Fruit fly (Drosophila melanogaster) whole organism, embryonic: ENCODE measurements around the gene CG6294.

ENCODE experiments used
- Atf3 ChIP-seq: fragments of 200-800 bp; sonication (Bioruptor generic); optimal IDR thresholded peaks from 3 replicates; lab custom pipeline; 2016; ENCODE audit warnings: missing biosample characterization, missing genetic modification characterization
- Bgb ChIP-seq: fragments of 200-800 bp; sonication (Bioruptor generic); IDR thresholded peaks from 2 replicates; pipeline ENCODE4 v1.3.6; 2022; ENCODE audit warnings: missing biosample characterization, missing genetic modification characterization; ENCODE audit not compliant: partially characterized antibody
- CG1024 ChIP-seq: fragments of 200-800 bp; sonication (Bioruptor generic); IDR thresholded peaks from 2 replicates; pipeline ENCODE4 v1.3.6; 2022; ENCODE audit warnings: missing biosample characterization, missing genetic modification characterization
- CG10321 ChIP-seq: fragments of 200-800 bp; sonication (Bioruptor generic); IDR thresholded peaks from 2 replicates; pipeline ENCODE4 v1.3.6; 2022; ENCODE audit warnings: missing biosample characterization, missing genetic modification characterization
- CG11695 ChIP-seq: fragments of 200-800 bp; sonication (Bioruptor generic); IDR thresholded peaks from 3 replicates; pipeline ENCODE4 v1.3.6; 2022; ENCODE audit warnings: missing biosample characterization, missing genetic modification characterization
- CG12391 ChIP-seq: fragments of 200-800 bp; sonication (Bioruptor generic); optimal IDR thresholded peaks from 3 replicates; lab custom pipeline; 2018; ENCODE audit warnings: missing biosample characterization, mild to moderate bottlenecking, missing genetic modification characterization, moderate library complexity
- CG12659 ChIP-seq: fragments of 200-800 bp; sonication (Bioruptor generic); optimal IDR thresholded peaks from 3 replicates; lab custom pipeline; 2017; ENCODE audit warnings: mild to moderate bottlenecking, missing biosample characterization, missing genetic modification reagents, missing genetic modification characterization
- CG12769 ChIP-seq: fragments of 200-800 bp; sonication (Bioruptor generic); optimal IDR thresholded peaks from 2 replicates; lab custom pipeline; 2019; ENCODE audit warnings: missing biosample characterization, mild to moderate bottlenecking, missing genetic modification characterization, moderate library complexity
- CG16813 ChIP-seq: fragments of 200-800 bp; sonication (Bioruptor generic); IDR thresholded peaks from 3 replicates; pipeline ENCODE4 v1.3.6; 2022; ENCODE audit warnings: missing biosample characterization, missing genetic modification characterization; ENCODE audit not compliant: partially characterized antibody
- CG17328 ChIP-seq: fragments of 200-800 bp; sonication (Bioruptor generic); IDR thresholded peaks from 2 replicates; pipeline ENCODE4 v1.3.6; 2022; ENCODE audit warnings: missing biosample characterization, missing genetic modification characterization
- CG17912 ChIP-seq: fragments of 200-800 bp; sonication (Bioruptor generic); optimal IDR thresholded peaks from 2 replicates; lab custom pipeline; 2018; ENCODE audit warnings: missing biosample characterization, mild to moderate bottlenecking, missing genetic modification characterization
- CG1792 ChIP-seq: fragments of 200-800 bp; sonication (Bioruptor generic); optimal IDR thresholded peaks from 2 replicates; lab custom pipeline; 2016; ENCODE audit warnings: missing biosample characterization, missing genetic modification characterization
- CG18011 ChIP-seq: fragments of 200-800 bp; sonication (Bioruptor generic); optimal IDR thresholded peaks from 2 replicates; lab custom pipeline; 2017; ENCODE audit warnings: missing biosample characterization, missing genetic modification characterization, mild to moderate bottlenecking, moderate library complexity, missing genotype
- CG18599 ChIP-seq: fragments of 200-800 bp; sonication (Bioruptor generic); optimal IDR thresholded peaks from 3 replicates; lab custom pipeline; 2017; ENCODE audit warnings: missing biosample characterization, missing genetic modification characterization, mild to moderate bottlenecking, moderate library complexity, missing genetic modification reagents
- CG30431 ChIP-seq: fragments of 200-800 bp; sonication (Bioruptor generic); optimal IDR thresholded peaks from 2 replicates; lab custom pipeline; 2017; ENCODE audit warnings: missing biosample characterization, missing genetic modification characterization
- CG33557 ChIP-seq: fragments of 200-800 bp; sonication (Bioruptor generic); optimal IDR thresholded peaks from 2 replicates; lab custom pipeline; 2019; ENCODE audit warnings: missing biosample characterization, mild to moderate bottlenecking, missing genetic modification characterization, moderate library complexity
- CG34376 ChIP-seq: fragments of 200-800 bp; sonication (Bioruptor generic); optimal IDR thresholded peaks from 2 replicates; lab custom pipeline; 2018; ENCODE audit warnings: missing biosample characterization, mild to moderate bottlenecking, missing genetic modification characterization
- CG34422 ChIP-seq: fragments of 200-800 bp; sonication (Bioruptor generic); IDR thresholded peaks from 3 replicates; pipeline ENCODE4 v1.3.6; 2022; ENCODE audit warnings: missing biosample characterization, missing genetic modification characterization
- CG5245 ChIP-seq: fragments of 200-800 bp; sonication (Bioruptor generic); optimal IDR thresholded peaks from 3 replicates; lab custom pipeline; 2016; ENCODE audit warnings: missing biosample characterization, missing genetic modification characterization
- CG5953 ChIP-seq: fragments of 200-800 bp; sonication (Bioruptor generic); IDR thresholded peaks from 2 replicates; pipeline ENCODE4 v1.3.6; 2022; ENCODE audit warnings: missing biosample characterization, missing genetic modification characterization
- CG7963 ChIP-seq: fragments of 200-800 bp; sonication (Bioruptor generic); IDR thresholded peaks from 3 replicates; pipeline ENCODE4 v1.3.6; 2022; ENCODE audit warnings: missing biosample characterization, missing genetic modification characterization; ENCODE audit not compliant: partially characterized antibody
- CG8944 ChIP-seq: fragments of 200-800 bp; sonication (Bioruptor generic); optimal IDR thresholded peaks from 3 replicates; lab custom pipeline; 2016; ENCODE audit warnings: missing biosample characterization, missing genetic modification characterization
- CoRest ChIP-seq: fragments of 200-800 bp; sonication (Bioruptor generic); optimal IDR thresholded peaks from 3 replicates; lab custom pipeline; 2018; ENCODE audit warnings: missing biosample characterization, mild to moderate bottlenecking, missing genetic modification characterization, moderate library complexity
- Dll ChIP-seq: fragments of 200-800 bp; sonication (Bioruptor generic); IDR thresholded peaks from 4 replicates; pipeline ENCODE4 v1.3.6; 2022; ENCODE audit warnings: missing biosample characterization, missing genetic modification characterization; ENCODE audit not compliant: partially characterized antibody
- Dp ChIP-seq: fragments of 200-800 bp; sonication (Bioruptor generic); optimal IDR thresholded peaks from 2 replicates; lab custom pipeline; 2018; ENCODE audit warnings: missing biosample characterization, mild to moderate bottlenecking, missing genetic modification characterization, moderate library complexity
- Dref ChIP-seq: fragments of 200-800 bp; sonication (Bioruptor generic); IDR thresholded peaks from 2 replicates; pipeline ENCODE4 v1.3.6; 2022; ENCODE audit warnings: missing biosample characterization, missing genetic modification characterization
- H2.0 ChIP-seq: fragments of 200-800 bp; sonication (Bioruptor generic); IDR thresholded peaks from 2 replicates; pipeline ENCODE4 v1.3.6; 2022; ENCODE audit warnings: missing biosample characterization, missing genetic modification characterization
- Hr78 ChIP-seq, 2 experiments: fragments of 200-800 bp in 1 of 2; fragments of >200 bp in 1 of 2; sonication (Bioruptor generic) in 1 of 2; optimal IDR thresholded peaks; 2 replicates each; lab custom pipeline; 2017 to 2019; ENCODE audit warnings: missing biosample characterization in 2 of 2, missing genetic modification characterization in 2 of 2, mild to moderate bottlenecking in 1 of 2, moderate library complexity in 1 of 2
- MBD-R2 ChIP-seq: fragments of 200-800 bp; sonication (Bioruptor generic); IDR thresholded peaks from 2 replicates; pipeline ENCODE4 v1.3.6; 2022; ENCODE audit warnings: missing biosample characterization, missing genetic modification characterization
- Med ChIP-seq: fragments of 200-800 bp; sonication (Bioruptor generic); peaks from one replicate; lab custom pipeline; 2016; ENCODE audit warnings: missing biosample characterization, missing genetic modification characterization, mild to moderate bottlenecking, inconsistent platforms, moderate library complexity
- Rfx ChIP-seq: fragments of 200-800 bp; sonication (Bioruptor generic); IDR thresholded peaks from 2 replicates; pipeline ENCODE4 v1.3.6; 2022; ENCODE audit warnings: missing biosample characterization, missing genetic modification characterization
- Xrp1 ChIP-seq: fragments of 200-800 bp; sonication (Bioruptor generic); IDR thresholded peaks from 2 replicates; pipeline ENCODE4 v1.3.6; 2022; ENCODE audit warnings: missing biosample characterization, missing genetic modification characterization
- amos ChIP-seq: fragments of 200-800 bp; sonication (Bioruptor generic); IDR thresholded peaks from 2 replicates; pipeline ENCODE4 v1.3.6; 2022; ENCODE audit warnings: missing biosample characterization, missing genetic modification characterization; ENCODE audit not compliant: partially characterized antibody
- bcd ChIP-seq: fragments of 200-800 bp; sonication (Bioruptor generic); optimal IDR thresholded peaks from 2 replicates; lab custom pipeline; 2017; ENCODE audit warnings: missing biosample characterization, mild to moderate bottlenecking, missing genetic modification characterization
- dati ChIP-seq: fragments of 200-800 bp; sonication (Bioruptor generic); IDR thresholded peaks from 2 replicates; pipeline ENCODE4 v1.3.6; 2022; ENCODE audit warnings: missing biosample characterization, missing genetic modification characterization
- dimm ChIP-seq: fragments of 200-800 bp; sonication (Bioruptor generic); IDR thresholded peaks from 2 replicates; pipeline ENCODE4 v1.3.6; 2022; ENCODE audit warnings: missing biosample characterization, missing genetic modification characterization
- disco-r ChIP-seq: fragments of 200-800 bp; sonication (Bioruptor generic); optimal IDR thresholded peaks from 2 replicates; lab custom pipeline; 2016; ENCODE audit warnings: missing biosample characterization, missing genetic modification characterization
- hbn ChIP-seq: fragments of 200-800 bp; sonication (Bioruptor generic); IDR thresholded peaks from 2 replicates; pipeline ENCODE4 v1.3.6; 2022; ENCODE audit warnings: missing biosample characterization, missing genetic modification characterization; ENCODE audit not compliant: partially characterized antibody
- insv ChIP-seq, 2 experiments: fragments of 200-800 bp; sonication (Bioruptor generic); optimal IDR thresholded peaks; 3 replicates each; lab custom pipeline; 2016 to 2018; ENCODE audit warnings: missing biosample characterization in 2 of 2, missing genetic modification characterization in 2 of 2
- kni ChIP-seq: fragments of 200-800 bp; sonication (Bioruptor generic); optimal IDR thresholded peaks from 3 replicates; lab custom pipeline; 2017; ENCODE audit warnings: mild to moderate bottlenecking, missing biosample characterization, missing genetic modification reagents, missing genetic modification characterization
- lab ChIP-seq: fragments of 200-800 bp; sonication (Bioruptor generic); optimal IDR thresholded peaks from 3 replicates; lab custom pipeline; 2017; ENCODE audit warnings: missing biosample characterization, missing genetic modification characterization, mild to moderate bottlenecking, moderate library complexity, missing genetic modification reagents
- mld ChIP-seq: fragments of 200-800 bp; sonication (Bioruptor generic); IDR thresholded peaks from 3 replicates; pipeline ENCODE4 v1.3.6; 2022; ENCODE audit warnings: missing biosample characterization, missing genetic modification characterization; ENCODE audit not compliant: partially characterized antibody
- phol ChIP-seq: fragments of 200-800 bp; sonication (Bioruptor generic); optimal IDR thresholded peaks from 3 replicates; lab custom pipeline; 2018; ENCODE audit warnings: missing biosample characterization, mild to moderate bottlenecking, missing genetic modification characterization, moderate library complexity
- pzg ChIP-seq: fragments of 200-800 bp; sonication (Bioruptor generic); optimal IDR thresholded peaks from 3 replicates; lab custom pipeline; 2018; ENCODE audit warnings: missing biosample characterization, mild to moderate bottlenecking, missing genetic modification characterization, moderate library complexity
- sc ChIP-seq, 3 experiments: fragments of >200 bp in 2 of 3; fragments of 200-800 bp in 1 of 3; sonication (Bioruptor generic) in 1 of 3; optimal IDR thresholded peaks; 2 replicates in 2 of 3; 3 replicates in 1 of 3; lab custom pipeline; 2017; ENCODE audit warnings: mild to moderate bottlenecking in 1 of 3, missing biosample characterization in 1 of 3, missing genetic modification characterization in 1 of 3, missing genetic modification reagents in 1 of 3
- tna ChIP-seq: fragments of 200-800 bp; sonication (Bioruptor generic); IDR thresholded peaks from 2 replicates; pipeline ENCODE4 v1.3.6; 2022; ENCODE audit warnings: missing biosample characterization, missing genetic modification characterization; ENCODE audit not compliant: partially characterized antibody
- wek ChIP-seq: fragments of 200-800 bp; sonication (Bioruptor generic); optimal IDR thresholded peaks from 3 replicates; lab custom pipeline; 2018; ENCODE audit warnings: missing biosample characterization, mild to moderate bottlenecking, missing genetic modification characterization, moderate library complexity
- zfh2 ChIP-seq: fragments of 200-800 bp; sonication (Bioruptor generic); optimal IDR thresholded peaks from 2 replicates; lab custom pipeline; 2016; ENCODE audit warnings: missing biosample characterization, missing genetic modification characterization

Gene CG6294

dm6 chrX:15467402-15467941 is 5.0 kb downstream of the CG6294 start, which contains the start of the genes CG15642 and CG15641 (continued):
- TF ChIP-seq pzg: peak; percentile 14
- TF ChIP-seq CG5953: no peak
- TF ChIP-seq CG5245 (GFP tag; lab: Kevin White, UChicago): no peak
- no peak for TF ChIP-seq disco-r (GFP tag; lab: Kevin White, UChicago)
- TF ChIP-seq CG18599 (GFP tag; lab: Kevin White, UChicago): no peak
- TF ChIP-seq lab: no peak
- 0 out of 2 replicates have a peak, but pooled peaks have one; percentile 28 for TF ChIP-seq MBD-R2
- TF ChIP-seq CG34422 (GFP tag; lab: Robert Waterston, UW): no peak
- TF ChIP-seq CG12769: no peak
- TF ChIP-seq bcd: no peak
- TF ChIP-seq Xrp1 (GFP tag; lab: Robert Waterston, UW): no peak
- TF ChIP-seq H2.0 (GFP tag; lab: Robert Waterston, UW): no peak
- TF ChIP-seq insv (GFP tag; optimal IDR thresholded peaks at IDR 0.05; lab: Kevin White, UChicago): peak in 1 of 2 experiments; percentile 24
- peak; percentile 69 for TF ChIP-seq Rfx (GFP tag; lab: Robert Waterston, UW)
- TF ChIP-seq CG1024 (GFP tag; lab: Robert Waterston, UW): no peak
- no peak for TF ChIP-seq zfh2 (GFP tag; lab: Kevin White, UChicago)
- peak; percentile 4 for TF ChIP-seq Med (GFP tag; lab: Kevin White, UChicago)
- no peak for TF ChIP-seq kni
- peak; percentile 95 for TF ChIP-seq CG18011 (GFP tag; lab: Kevin White, UChicago)

- TF ChIP-seq CG8944 (GFP tag; lab: Kevin White, UChicago) (no peak), phol (tag; lab: Kevin White, UChicago) (peak; percentile 73), wek (GFP tag; lab: Kevin White, UChicago) (no peak), CG12659 (GFP tag; lab: Kevin White, UChicago) (no peak), CG33557 (GFP tag; lab: Kevin White, UChicago) (no peak), CG12391 (tag; lab: Kevin White, UChicago) (no peak), Dp (peak; percentile 48), dimm (GFP tag; lab: Robert Waterston, UW) (no peak), CG34376 (GFP tag; lab: Kevin White, UChicago) (no peak), hbn (GFP tag; lab: Robert Waterston, UW) (0 out of 2 replicates have a peak, but pooled peaks have one; percentile 29), CG30431 (GFP tag; lab: Kevin White, UChicago) (no peak), Dll (GFP tag; lab: Robert Waterston, UW) (peak; percentile 68), Bgb (peak; percentile 56), CoRest (tag; lab: Kevin White, UChicago) (no peak), CG16813 (GFP tag; lab: Robert Waterston, UW) (no peak), sc (optimal IDR thresholded peaks at IDR 0.05; lab: Kevin White, UChicago) (no peak), sc (GFP tag; optimal IDR thresholded peaks at IDR 0.05; lab: Kevin White, UChicago) (no peak), CG11695 (GFP tag; lab: Robert Waterston, UW) (no peak), Atf3 (no peak), tna (GFP tag; lab: Robert Waterston, UW) (peak; percentile 66), mld (GFP tag; lab: Robert Waterston, UW) (0 out of 3 replicates have a peak, but pooled peaks have one; percentile 45), CG17912 (no peak), CG10321 (GFP tag; lab: Robert Waterston, UW) (no peak), amos (peak; percentile 29; the same call in 1 of the 2 replicates), Dref (GFP tag; lab: Robert Waterston, UW) (peak; percentile 67), Hr78 (GFP tag; optimal IDR thresholded peaks at IDR 0.05; lab: Kevin White, UChicago) (no peak), CG7963 (0 out of 3 replicates have a peak, but pooled peaks have one; percentile 17), CG17328 (GFP tag; lab: Robert Waterston, UW) (no peak), dati (GFP tag; lab: Robert Waterston, UW) (no peak), CG1792 (GFP tag; lab: Kevin White, UChicago) (no peak)
Measured at dm6 chrX:15471904-15472303, 9.4 kb downstream of the CG6294 start, which contains the start of the genes Grip128 and Alg14. Grip128 (minus strand) TSS chrX:15472119. Alg14 (plus strand) TSS chrX:15472164.
